Worm (Caenorhabditis elegans) whole organism, L4 larva: ENCODE data around the gene bath-23.

Experiments
- F26F4.8 ChIP-seq: fragments of 200-800 bp; sonication (Bioruptor generic); conservative IDR thresholded peaks from 2 replicates; pipeline ENCODE4 v1.3.6; 2022; ENCODE audit warnings: missing genetic modification characterization, missing compliant biosample characterization
- T20F7.1 ChIP-seq: fragments of 200-800 bp; sonication (Bioruptor generic); optimal IDR thresholded peaks from 2 replicates; lab custom pipeline; 2018; ENCODE audit warnings: mild to moderate bottlenecking, missing genetic modification characterization, missing compliant biosample characterization
- aly-2 ChIP-seq: sonication (generic microtip); optimal IDR thresholded peaks from 2 replicates; lab custom pipeline; 2018; ENCODE audit warnings: missing biosample characterization, missing genetic modification characterization
- ceh-20 ChIP-seq: fragments of 200-800 bp; sonication (Bioruptor generic); IDR thresholded peaks from 2 replicates; pipeline ENCODE4 v1.3.6; 2022; ENCODE audit warnings: missing genetic modification reagents, missing genetic modification characterization, missing compliant biosample characterization
- lin-15B ChIP-seq: fragments of 150-350 bp; sonication (generic microtip); optimal IDR thresholded peaks from 3 replicates; lab custom pipeline; 2014; ENCODE audit warnings: missing biosample characterization, missing genetic modification characterization
- nhr-111 ChIP-seq: fragments of 200-800 bp; sonication (Bioruptor generic); optimal IDR thresholded peaks from 2 replicates; lab custom pipeline; 2018; ENCODE audit warnings: mild to moderate bottlenecking, missing genetic modification characterization, missing compliant biosample characterization
- php-3 ChIP-seq: fragments of 200-800 bp; sonication (Bioruptor generic); IDR thresholded peaks from 2 replicates; pipeline ENCODE4 v1.3.6; 2022; ENCODE audit warnings: missing genetic modification reagents, missing genetic modification characterization, missing compliant biosample characterization
- skn-1 ChIP-seq: fragments of 150-350 bp; optimal IDR thresholded peaks from 2 replicates; lab custom pipeline; 2014; ENCODE audit warnings: missing biosample characterization, missing genetic modification characterization
- snpc-1.2 ChIP-seq: fragments of 200-800 bp; sonication (Bioruptor generic); IDR thresholded peaks from 2 replicates; pipeline ENCODE4 v1.3.6; 2022; ENCODE audit warnings: missing genetic modification reagents, missing genetic modification characterization, missing compliant biosample characterization

The bath-23 gene

DNA sequence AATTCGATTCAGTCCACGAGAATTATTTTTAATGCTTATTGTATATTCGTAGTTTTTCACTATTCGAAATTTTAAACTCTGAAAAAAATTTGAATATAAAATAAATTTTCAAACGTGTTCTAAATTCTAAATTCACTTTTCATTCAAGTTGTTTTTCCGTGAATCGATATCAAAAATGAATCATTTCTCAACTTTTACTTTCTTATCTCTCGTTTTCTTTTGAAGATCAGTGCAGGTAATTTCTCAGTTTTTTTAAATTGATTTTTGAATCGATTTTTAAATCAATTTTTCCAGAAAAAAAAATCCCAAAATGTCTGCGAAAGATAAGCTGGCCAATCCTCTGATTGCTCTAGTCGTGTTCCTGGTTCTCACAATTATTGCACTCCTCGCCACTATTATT is 45.4 kb downstream of the bath-23 start, which contains the start of gene nep-6:
TSS of gene nep-6 (plus strand) at position 301 of the 400 bp plus-strand sequence.
- TF ChIP-seq aly-2 (tag; lab: Kevin White, UChicago): no peak
- no peak for TF ChIP-seq php-3 (GFP tag; lab: Robert Waterston, UW)
- TF ChIP-seq T20F7.1 (GFP tag; lab: Kevin White, UChicago): no peak
- TF ChIP-seq lin-15B: no peak
- no peak for TF ChIP-seq ceh-20 (GFP tag; lab: Robert Waterston, UW)
- TF ChIP-seq F26F4.8: no peak
- TF ChIP-seq nhr-111: no peak
- TF ChIP-seq snpc-1.2 (GFP tag; lab: Robert Waterston, UW): no peak
- TF ChIP-seq skn-1 (tag; lab: Kevin White, UChicago): no peak
- TF ChIP-seq, all 104 proteins: peak for 0
